Worm (Caenorhabditis elegans): ENCODE measurements around the gene R10H10.4.
A peak's percentile ranks its signal among the peaks of the same experiment; 100 is the strongest.

R10H10.4 gene

ce11 chrIV:10394858-10395257, at the start of gene R10H10.4:
Gene R10H10.4, minus strand, starts transcription at chrIV:10394958.
- TF ChIP-seq nhr-25 (tag; optimal IDR thresholded peaks at IDR 0.05) = no peak
- no peak for TF ChIP-seq egl-27 (tag; optimal IDR thresholded peaks at IDR 0.05)
- no peak for TF ChIP-seq lin-11 (tag; optimal IDR thresholded peaks at IDR 0.05)
- TF ChIP-seq F13H6.1 (tag; optimal IDR thresholded peaks at IDR 0.05) = no peak
- no peak for TF ChIP-seq nhr-129 (tag; optimal IDR thresholded peaks at IDR 0.05)
- no peak for TF ChIP-seq C34F6.9 (tag; optimal IDR thresholded peaks at IDR 0.05)

ce11 chrIV:10443510-10443909, 48.8 kb upstream of the R10H10.4 start, which contains the start of gene F13B12.7:
Gene F13B12.7, plus strand, starts transcription at chrIV:10443810.
- TF ChIP-seq nhr-21 (tag; optimal IDR thresholded peaks at IDR 0.05) (no peak), unc-55 (GFP tag; optimal IDR thresholded peaks at IDR 0.05) (no peak), C34F6.9 (tag; optimal IDR thresholded peaks at IDR 0.05) (no peak), ceh-16 (tag; optimal IDR thresholded peaks at IDR 0.05) (no peak), sem-4 (tag; optimal IDR thresholded peaks at IDR 0.05) (no peak), zag-1 (tag; optimal IDR thresholded peaks at IDR 0.05) (no peak), unc-39 (tag; optimal IDR thresholded peaks at IDR 0.05) (no peak), snpc-4 (tag; optimal IDR thresholded peaks at IDR 0.05) (no peak), lsy-2 (tag; optimal IDR thresholded peaks at IDR 0.05) (no peak), Y55F3AM.14 (GFP tag; optimal IDR thresholded peaks at IDR 0.05) (no peak), ZK546.5 (tag; optimal IDR thresholded peaks at IDR 0.05) (no peak), elt-1 (tag; optimal IDR thresholded peaks at IDR 0.05) (no peak), ceh-82 (tag; optimal IDR thresholded peaks at IDR 0.05) (no peak), elt-3 (tag; optimal IDR thresholded peaks at IDR 0.05) (no peak), ztf-11 (tag; optimal IDR thresholded peaks at IDR 0.05) (no peak)

- TF ChIP-seq Y55F3AM.14 (GFP tag; optimal IDR thresholded peaks at IDR 0.05) = no peak
- TF ChIP-seq skn-1 (tag; optimal IDR thresholded peaks at IDR 0.05) = no peak
- no peak for TF ChIP-seq elt-1 (tag; optimal IDR thresholded peaks at IDR 0.05)
- TF ChIP-seq lin-13 (GFP tag; optimal IDR thresholded peaks at IDR 0.05) = no peak
- TF ChIP-seq nhr-77 (tag; optimal IDR thresholded peaks at IDR 0.05) = no peak
- no peak for TF ChIP-seq nhr-25 (tag; optimal IDR thresholded peaks at IDR 0.05)
- no peak for TF ChIP-seq sma-9 (GFP tag; optimal IDR thresholded peaks at IDR 0.05)
- TF ChIP-seq sma-9 (tag; optimal IDR thresholded peaks at IDR 0.05) = no peak
- no peak for TF ChIP-seq ZK546.5 (tag; optimal IDR thresholded peaks at IDR 0.05)
- TF ChIP-seq ama-1 (optimal IDR thresholded peaks at IDR 0.05) = no peak
- no peak for TF ChIP-seq blmp-1 (tag; optimal IDR thresholded peaks at IDR 0.05; ENCODE audit: insufficient read depth)
- TF ChIP-seq ceh-82 (tag; optimal IDR thresholded peaks at IDR 0.05) = no peak
- no peak for TF ChIP-seq nhr-237 (tag; optimal IDR thresholded peaks at IDR 0.05)
- TF ChIP-seq elt-3 (tag; optimal IDR thresholded peaks at IDR 0.05) = no peak
- no peak for TF ChIP-seq nhr-12 (tag; optimal IDR thresholded peaks at IDR 0.05)
- TF ChIP-seq aly-2 (tag; optimal IDR thresholded peaks at IDR 0.05) = no peak
These were observed 48.1 kb upstream of the R10H10.4 start for ce11 chrIV:10442904-10443303.

- no peak for TF ChIP-seq nhr-23 (tag; optimal IDR thresholded peaks at IDR 0.05)
- no peak for TF ChIP-seq snpc-4 (tag; optimal IDR thresholded peaks at IDR 0.05)
- no peak for TF ChIP-seq unc-62 (GFP tag; optimal IDR thresholded peaks at IDR 0.05)
- TF ChIP-seq alr-1 (tag; optimal IDR thresholded peaks at IDR 0.05) = no peak
- no peak for TF ChIP-seq lsy-2 (tag; optimal IDR thresholded peaks at IDR 0.05)
- peak; percentile 73 for TF ChIP-seq fos-1 (tag; optimal IDR thresholded peaks at IDR 0.05)
- peak; percentile 11 for TF ChIP-seq gmeb-1 (tag; optimal IDR thresholded peaks at IDR 0.05)
- TF ChIP-seq elt-3 (tag; optimal IDR thresholded peaks at IDR 0.05) = no peak
- no peak for TF ChIP-seq mab-5 (tag; optimal IDR thresholded peaks at IDR 0.05)
- TF ChIP-seq peb-1 (tag; optimal IDR thresholded peaks at IDR 0.05) = no peak
- no peak for TF ChIP-seq Y55F3AM.14 (GFP tag; optimal IDR thresholded peaks at IDR 0.05)
- no peak for TF ChIP-seq sem-4 (tag; optimal IDR thresholded peaks at IDR 0.05)
- no peak for TF ChIP-seq ama-1 (optimal IDR thresholded peaks at IDR 0.05)
- TF ChIP-seq C34F6.9 (tag; optimal IDR thresholded peaks at IDR 0.05) = no peak
- TF ChIP-seq mdl-1 (tag; optimal IDR thresholded peaks at IDR 0.05) = no peak
- peak; percentile 25 for TF ChIP-seq crh-2 (tag; optimal IDR thresholded peaks at IDR 0.05)
- TF ChIP-seq nhr-12 (tag; optimal IDR thresholded peaks at IDR 0.05) = no peak
- TF ChIP-seq ztf-11 (tag; optimal IDR thresholded peaks at IDR 0.05) = no peak
- TF ChIP-seq ceh-82 (tag; optimal IDR thresholded peaks at IDR 0.05) = no peak
- peak; percentile 40 for TF ChIP-seq sma-9 (GFP tag; optimal IDR thresholded peaks at IDR 0.05)
- no peak for TF ChIP-seq sma-9 (tag; optimal IDR thresholded peaks at IDR 0.05)
These were observed 44.1 kb upstream of the R10H10.4 start, which contains the start of gene F13B12.3 for ce11 chrIV:10438901-10439300. Gene F13B12.3, plus strand, starts transcription at chrIV:10439123.

All from whole organism, L2 larva.